Worm (Caenorhabditis elegans) whole organism, L4 larva: ENCODE results near the gene Y58A7A.2.
A peak's percentile ranks its signal among the peaks of the same experiment; 100 is the strongest.

Experiments used
- F44E2.7 ChIP-seq: fragments of 200-800 bp; sonication (Bioruptor generic); IDR thresholded peaks from 2 replicates; pipeline ENCODE4 v2.1.2; 2022; ENCODE audit warnings: missing genetic modification characterization, missing compliant biosample characterization
- F49E8.2 ChIP-seq: sonication (generic microtip); optimal IDR thresholded peaks from 2 replicates; lab custom pipeline; 2016; ENCODE audit warnings: missing compliant biosample characterization, mild to moderate bottlenecking, missing genetic modification characterization, borderline replicate concordance
- T20F7.1 ChIP-seq: fragments of 200-800 bp; sonication (Bioruptor generic); optimal IDR thresholded peaks from 2 replicates; lab custom pipeline; 2018; ENCODE audit warnings: mild to moderate bottlenecking, missing genetic modification characterization, missing compliant biosample characterization
- Y105C5A.15 ChIP-seq: fragments of 200-800 bp; sonication (Bioruptor generic); IDR thresholded peaks from 2 replicates; pipeline ENCODE4 v1.3.6; 2022; ENCODE audit warnings: missing genetic modification characterization, missing compliant biosample characterization
- aha-1 ChIP-seq: fragments of 150-350 bp; peaks from one replicate; lab custom pipeline; 2014; ENCODE audit warnings: missing biosample characterization, missing genetic modification characterization
- ceh-20 ChIP-seq: fragments of 200-800 bp; sonication (Bioruptor generic); IDR thresholded peaks from 2 replicates; pipeline ENCODE4 v1.3.6; 2022; ENCODE audit warnings: missing genetic modification reagents, missing genetic modification characterization, missing compliant biosample characterization
- ceh-28 ChIP-seq: fragments of 150-350 bp; optimal IDR thresholded peaks from 2 replicates; lab custom pipeline; 2014; ENCODE audit warnings: missing biosample characterization, missing genetic modification reagents, missing genetic modification characterization
- ceh-32 ChIP-seq: sonication (generic microtip); optimal IDR thresholded peaks from 2 replicates; lab custom pipeline; 2016; ENCODE audit warnings: mild to moderate bottlenecking, missing genetic modification characterization, missing compliant biosample characterization; ENCODE audit not compliant: poor library complexity
- ceh-44 ChIP-seq: fragments of 200-800 bp; sonication (Bioruptor generic); IDR thresholded peaks from 2 replicates; pipeline ENCODE4 v1.3.6; 2022; ENCODE audit warnings: missing genetic modification reagents, missing genetic modification characterization, missing compliant biosample characterization
- ceh-62 ChIP-seq: sonication (generic microtip); optimal IDR thresholded peaks from 2 replicates; lab custom pipeline; 2017; ENCODE audit warnings: missing biosample characterization, missing genetic modification characterization
- ctbp-1 ChIP-seq: fragments of 200-800 bp; sonication (Bioruptor generic); IDR thresholded peaks from 2 replicates; pipeline ENCODE4 v1.3.6; 2022; ENCODE audit warnings: missing genetic modification reagents, missing genetic modification characterization, missing compliant biosample characterization
- daf-12 ChIP-seq: fragments of 150-350 bp; optimal IDR thresholded peaks from 2 replicates; lab custom pipeline; 2014; ENCODE audit warnings: missing biosample characterization, missing genetic modification reagents, missing genetic modification characterization
- daf-16 ChIP-seq, 3 experiments: sonication (generic microtip); optimal IDR thresholded peaks; 2 replicates each; lab custom pipeline; 2016 to 2017; ENCODE audit warnings: missing genetic modification characterization in 3 of 3, missing genetic modification reagents in 3 of 3, mild to moderate bottlenecking in 2 of 3, missing compliant biosample characterization in 2 of 3, missing biosample characterization in 1 of 3, moderate library complexity in 1 of 3
- dmd-6 ChIP-seq: fragments of 200-800 bp; sonication (Bioruptor generic); IDR thresholded peaks from 2 replicates; pipeline ENCODE4 v1.3.6; 2022; ENCODE audit warnings: missing genetic modification reagents, missing genetic modification characterization, missing compliant biosample characterization
- dmd-8 ChIP-seq: fragments of 200-800 bp; sonication (Bioruptor generic); IDR thresholded peaks from 2 replicates; pipeline ENCODE4 v1.3.6; 2022; ENCODE audit warnings: missing genetic modification characterization, missing compliant biosample characterization
- dmd-9 ChIP-seq: fragments of 200-800 bp; sonication (Bioruptor generic); IDR thresholded peaks from 2 replicates; pipeline ENCODE4 v1.3.6; 2022; ENCODE audit warnings: missing genetic modification reagents, missing genetic modification characterization, missing compliant biosample characterization
- dve-1 ChIP-seq: sonication (generic microtip); optimal IDR thresholded peaks from 2 replicates; lab custom pipeline; 2017; ENCODE audit warnings: antibody characterized with exemption, mild to moderate bottlenecking, missing genetic modification characterization, missing compliant biosample characterization; ENCODE audit not compliant: insufficient read depth
- hif-1 ChIP-seq, 2 experiments: sonication (generic microtip); optimal IDR thresholded peaks; 2 replicates each; lab custom pipeline; 2016 to 2017; ENCODE audit warnings: missing compliant biosample characterization in 2 of 2, missing genetic modification characterization in 2 of 2, missing genetic modification reagents in 2 of 2, missing genotype in 2 of 2, mild to moderate bottlenecking in 1 of 2
- hlh-11 ChIP-seq: fragments of 200-800 bp; sonication (Bioruptor generic); optimal IDR thresholded peaks from 2 replicates; lab custom pipeline; 2018; ENCODE audit warnings: mild to moderate bottlenecking, missing genetic modification characterization, missing compliant biosample characterization
- hlh-30 ChIP-seq: sonication (generic microtip); optimal IDR thresholded peaks from 2 replicates; lab custom pipeline; 2017; ENCODE audit warnings: antibody characterized with exemption, mild to moderate bottlenecking, missing genetic modification characterization, missing compliant biosample characterization; ENCODE audit not compliant: insufficient read depth
- hmg-1.1 ChIP-seq: fragments of 200-800 bp; sonication (Bioruptor generic); IDR thresholded peaks from 2 replicates; pipeline ENCODE4 v1.3.6; 2022; ENCODE audit warnings: missing genetic modification reagents, missing genetic modification characterization, missing compliant biosample characterization
- lim-7 ChIP-seq: fragments of 200-800 bp; sonication (Bioruptor generic); IDR thresholded peaks from 2 replicates; pipeline ENCODE4 v1.3.6; 2022; ENCODE audit warnings: missing genetic modification characterization, missing compliant biosample characterization
- lin-1 ChIP-seq: fragments of 200-800 bp; sonication (Bioruptor generic); IDR thresholded peaks from 2 replicates; pipeline ENCODE4 v1.3.6; 2022; ENCODE audit warnings: missing genetic modification reagents, missing genetic modification characterization, missing compliant biosample characterization
- lsy-2 ChIP-seq, 2 experiments: fragments of 150-350 bp in 1 of 2; sonication (generic microtip) in 1 of 2; optimal IDR thresholded peaks; 2 replicates each; lab custom pipeline; 2014 to 2017; ENCODE audit warnings: missing biosample characterization in 2 of 2, missing genetic modification characterization in 2 of 2
- madf-9 ChIP-seq: fragments of 200-800 bp; sonication (Bioruptor generic); conservative IDR thresholded peaks from 2 replicates; pipeline ENCODE4 v1.3.6; 2022; ENCODE audit warnings: missing genetic modification reagents, missing genetic modification characterization, missing compliant biosample characterization
- mdl-1 ChIP-seq, 2 experiments: fragments of 150-350 bp in 1 of 2; sonication (generic microtip) in 1 of 2; optimal IDR thresholded peaks; 2 replicates each; lab custom pipeline; 2014 to 2017; ENCODE audit warnings: missing biosample characterization in 2 of 2, missing genetic modification characterization in 2 of 2
- mep-1 ChIP-seq: fragments of 150-350 bp; sonication (generic microtip); optimal IDR thresholded peaks from 3 replicates; lab custom pipeline; 2014; ENCODE audit warnings: missing biosample characterization, missing genetic modification characterization
- mxl-3 ChIP-seq: fragments of 200-800 bp; sonication (Bioruptor generic); optimal IDR thresholded peaks from 2 replicates; lab custom pipeline; 2018; ENCODE audit warnings: mild to moderate bottlenecking, missing genetic modification characterization, missing compliant biosample characterization
- nhr-10 ChIP-seq: fragments of 150-350 bp; optimal IDR thresholded peaks from 2 replicates; lab custom pipeline; 2014; ENCODE audit warnings: missing biosample characterization, missing genetic modification characterization
- nhr-102 ChIP-seq: sonication (generic microtip); optimal IDR thresholded peaks from 2 replicates; lab custom pipeline; 2016; ENCODE audit warnings: mild to moderate bottlenecking, missing genetic modification characterization, moderate library complexity, missing compliant biosample characterization
- nhr-11 ChIP-seq: fragments of 150-350 bp; optimal IDR thresholded peaks from 2 replicates; lab custom pipeline; 2014; ENCODE audit warnings: missing biosample characterization, missing genetic modification characterization
- nhr-25 ChIP-seq: sonication (generic microtip); optimal IDR thresholded peaks from 2 replicates; lab custom pipeline; 2017; ENCODE audit warnings: missing genetic modification characterization, mild to moderate bottlenecking, missing compliant biosample characterization, antibody characterized with exemption, moderate library complexity, borderline replicate concordance; ENCODE audit not compliant: insufficient read depth
- nhr-28 ChIP-seq: fragments of 150-350 bp; optimal IDR thresholded peaks from 2 replicates; lab custom pipeline; 2014; ENCODE audit warnings: missing biosample characterization, missing genetic modification characterization
- nhr-41 ChIP-seq: fragments of 200-800 bp; sonication (Bioruptor generic); IDR thresholded peaks from 2 replicates; pipeline ENCODE4 v1.3.6; 2022; ENCODE audit warnings: missing genetic modification reagents, missing genetic modification characterization, missing compliant biosample characterization
- nhr-48 ChIP-seq: sonication (generic microtip); optimal IDR thresholded peaks from 2 replicates; lab custom pipeline; 2016; ENCODE audit warnings: mild to moderate bottlenecking, missing genetic modification characterization, missing compliant biosample characterization
- nhr-6 ChIP-seq: fragments of 150-350 bp; optimal IDR thresholded peaks from 2 replicates; lab custom pipeline; 2014; ENCODE audit warnings: missing biosample characterization, missing genetic modification characterization
- nhr-76 ChIP-seq: fragments of 150-350 bp; optimal IDR thresholded peaks from 2 replicates; lab custom pipeline; 2014; ENCODE audit warnings: missing biosample characterization, missing genetic modification characterization
- nhr-77 ChIP-seq: fragments of 150-350 bp; optimal IDR thresholded peaks from 2 replicates; lab custom pipeline; 2014; ENCODE audit warnings: missing biosample characterization, missing genetic modification characterization
- pqm-1 ChIP-seq: sonication (generic microtip); optimal IDR thresholded peaks from 2 replicates; lab custom pipeline; 2017; ENCODE audit warnings: missing biosample characterization, missing genetic modification characterization
- sdz-12 ChIP-seq: fragments of 200-800 bp; sonication (Bioruptor generic); optimal IDR thresholded peaks from 2 replicates; lab custom pipeline; 2018; ENCODE audit warnings: mild to moderate bottlenecking, missing genetic modification characterization, missing compliant biosample characterization
- spr-3 ChIP-seq: fragments of 200-800 bp; sonication (Bioruptor generic); optimal IDR thresholded peaks from 2 replicates; lab custom pipeline; 2018; ENCODE audit warnings: mild to moderate bottlenecking, missing genetic modification characterization, missing compliant biosample characterization
- unc-39 ChIP-seq: sonication (generic microtip); optimal IDR thresholded peaks from 2 replicates; lab custom pipeline; 2017; ENCODE audit warnings: missing biosample characterization, missing genetic modification characterization
- unc-62 ChIP-seq, 3 experiments: fragments of 150-350 bp in 1 of 3; sonication (generic microtip); optimal IDR thresholded peaks in 2 of 3; peaks in 1 of 3; 1 replicate in 1 of 3; 2 replicates in 2 of 3; lab custom pipeline; 2014 to 2017; ENCODE audit warnings: missing biosample characterization in 3 of 3, missing genetic modification characterization in 3 of 3, missing genetic modification reagents in 3 of 3, missing genotype in 1 of 3
- zip-11 ChIP-seq: fragments of 200-800 bp; sonication (Bioruptor generic); IDR thresholded peaks from 2 replicates; pipeline ENCODE4 v1.3.6; 2022; ENCODE audit warnings: missing genetic modification characterization, missing compliant biosample characterization
- zip-2 ChIP-seq: fragments of 150-350 bp; optimal IDR thresholded peaks from 2 replicates; lab custom pipeline; 2014; ENCODE audit warnings: missing biosample characterization, missing genetic modification characterization

Gene Y58A7A.2

DNA sequence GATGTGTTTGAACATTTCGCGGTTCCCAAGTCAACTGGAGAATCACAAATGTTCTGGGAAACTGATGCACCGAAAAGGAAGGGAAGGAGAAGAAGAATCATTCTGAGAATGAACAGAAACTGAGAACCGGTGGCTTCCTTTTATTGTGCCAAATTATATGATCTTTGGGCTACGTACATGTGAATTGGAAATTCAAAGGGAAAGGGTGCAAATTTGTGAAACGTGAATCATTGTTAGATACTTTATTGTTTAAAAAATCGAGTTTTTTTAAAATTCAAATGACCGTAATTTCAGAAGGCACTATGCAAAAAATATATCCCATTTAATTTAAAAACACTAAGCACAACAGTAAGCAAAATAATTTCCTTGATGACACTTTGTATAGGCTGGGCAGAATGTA lies 36.9 kb downstream of the Y58A7A.2 start, which contains the start of gene K11D12.6:
K11D12.6 (minus strand) TSS at position 101 of the 400 bp plus-strand sequence.
- no peak for TF ChIP-seq unc-39 (tag; lab: Kevin White, UChicago)
- TF ChIP-seq nhr-25: no peak
- TF ChIP-seq nhr-6 (tag; lab: Kevin White, UChicago): no peak

DNA sequence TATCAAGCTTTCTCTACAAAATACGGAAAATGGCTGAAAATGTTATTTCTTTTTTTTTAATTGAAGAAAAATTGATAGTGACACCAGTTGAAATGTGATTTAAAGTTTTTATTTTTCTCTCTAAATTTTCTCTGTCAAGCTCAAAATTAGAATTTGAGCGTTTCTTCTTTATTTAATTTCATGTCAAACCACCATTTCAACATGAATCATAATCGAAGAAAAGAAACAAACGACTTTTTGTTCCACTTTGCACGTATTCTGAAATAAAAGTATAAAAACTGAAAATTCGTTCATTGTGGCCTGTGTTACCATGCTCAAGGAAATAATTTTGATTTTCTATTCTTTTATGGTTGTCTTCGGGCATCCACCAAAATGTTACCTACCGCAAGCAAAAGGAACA lies 38.9 kb downstream of the Y58A7A.2 start, which contains the start of gene K11D12.13:
K11D12.13 (plus strand) TSS at position 301 of the 400 bp plus-strand sequence.
- TF ChIP-seq nhr-10 (no peak), dmd-8 (GFP tag; lab: Robert Waterston, UW) (no peak), ceh-20 (GFP tag; lab: Robert Waterston, UW) (no peak), hif-1 (tag; optimal IDR thresholded peaks at IDR 0.05; lab: Kevin White, UChicago) (peak in 1 of 2 experiments; percentile 6), hmg-1.1 (no peak), Y105C5A.15 (GFP tag; lab: Robert Waterston, UW) (no peak), F44E2.7 (GFP tag; lab: Robert Waterston, UW) (no peak), lim-7 (GFP tag; lab: Robert Waterston, UW) (no peak)

DNA sequence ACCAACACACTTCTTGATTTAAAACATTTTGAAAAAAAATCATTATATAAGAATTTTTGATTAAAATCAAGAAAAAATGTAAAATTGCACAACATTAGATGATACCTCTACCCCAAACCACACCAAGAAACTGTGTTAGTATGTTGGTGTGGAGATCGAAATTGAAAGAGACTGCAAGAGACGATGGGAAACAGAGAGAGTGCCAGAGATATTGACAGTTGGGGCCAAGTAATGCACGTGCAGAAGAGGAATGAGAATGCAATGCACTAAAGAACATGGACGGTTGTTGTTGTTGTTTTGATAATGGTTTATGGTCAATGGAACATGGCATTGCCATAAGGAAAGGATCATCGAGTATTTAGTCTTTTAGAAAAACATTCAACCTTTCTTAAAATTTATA lies 39.8 kb downstream of the Y58A7A.2 start:
- TF ChIP-seq hif-1 (tag; optimal IDR thresholded peaks at IDR 0.05; lab: Kevin White, UChicago): peak in 1 of 2 experiments; percentile 43
- no peak for TF ChIP-seq ceh-44 (GFP tag; lab: Robert Waterston, UW)
- TF ChIP-seq mxl-3 (GFP tag; lab: Kevin White, UChicago): peak; percentile 2
- TF ChIP-seq pqm-1 (tag; lab: Kevin White, UChicago): no peak
- TF ChIP-seq zip-2 (tag; lab: Kevin White, UChicago): peak; percentile 26
- TF ChIP-seq mdl-1 (tag; optimal IDR thresholded peaks at IDR 0.05; lab: Kevin White, UChicago): peak; percentile 78 to 86
- no peak for TF ChIP-seq ceh-62 (tag; lab: Kevin White, UChicago)
- peak; percentile 42 for TF ChIP-seq nhr-102
- TF ChIP-seq nhr-28 (tag; lab: Kevin White, UChicago): peak; percentile 21
- TF ChIP-seq hlh-30 (tag; lab: Kevin White, UChicago): peak; percentile 60
- TF ChIP-seq lin-1 (GFP tag; lab: Robert Waterston, UW): 0 out of 2 replicates have a peak, but pooled peaks have one; percentile 9
- peak in 1 of 2 experiments; percentile 89 for TF ChIP-seq unc-62 (GFP tag; optimal IDR thresholded peaks at IDR 0.05 in 1 of 2; lab: Kevin White, UChicago)
- no peak for TF ChIP-seq unc-62 (tag; optimal IDR thresholded peaks at IDR 0.05; lab: Kevin White, UChicago)
- TF ChIP-seq daf-12 (tag; lab: Kevin White, UChicago): no peak
- TF ChIP-seq hlh-11 (tag; lab: Kevin White, UChicago): peak; percentile 65
- peak; percentile 45 for TF ChIP-seq nhr-11
- TF ChIP-seq dmd-6 (GFP tag; lab: Robert Waterston, UW): peak; percentile 56
- peak; percentile 34 for TF ChIP-seq dve-1 (tag; lab: Kevin White, UChicago)
- TF ChIP-seq nhr-76: no peak
- peak; percentile 17 for TF ChIP-seq T20F7.1 (GFP tag; lab: Kevin White, UChicago)
- TF ChIP-seq aha-1 (tag; lab: Kevin White, UChicago): peak; percentile 39
- TF ChIP-seq daf-16 (GFP tag; optimal IDR thresholded peaks at IDR 0.05; lab: Kevin White, UChicago): no peak
- TF ChIP-seq daf-16 (tag; optimal IDR thresholded peaks at IDR 0.05; lab: Kevin White, UChicago): peak; percentile 84
- TF ChIP-seq nhr-48: peak; percentile 14

DNA sequence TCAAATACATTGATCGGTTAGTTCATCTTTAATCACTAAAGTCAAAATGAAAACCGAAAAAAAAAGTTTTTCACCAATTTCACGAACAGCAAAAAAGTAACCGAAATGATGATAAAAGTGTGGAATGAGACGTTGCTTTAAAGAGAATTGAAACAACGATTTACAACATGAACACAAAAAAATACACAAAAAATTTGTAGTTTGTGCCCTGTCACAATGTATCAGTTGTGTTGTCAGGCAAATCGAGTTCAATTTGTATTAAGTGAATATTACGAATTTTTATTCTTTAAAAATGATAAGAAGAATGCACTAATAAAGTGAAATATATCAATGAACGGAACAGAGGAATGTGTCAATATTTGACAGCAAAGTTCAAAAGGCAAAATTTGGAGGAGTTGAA lies 40.2 kb downstream of the Y58A7A.2 start:
- no peak for TF ChIP-seq mep-1 (tag; lab: Kevin White, UChicago)
- no peak for TF ChIP-seq F49E8.2 (tag; lab: Kevin White, UChicago)
- TF ChIP-seq spr-3 (GFP tag; lab: Kevin White, UChicago): no peak
- TF ChIP-seq unc-39 (tag; lab: Kevin White, UChicago): no peak
- TF ChIP-seq nhr-41 (GFP tag; lab: Robert Waterston, UW): no peak
- no peak for TF ChIP-seq ceh-28
- no peak for TF ChIP-seq dmd-9 (GFP tag; lab: Robert Waterston, UW)
- no peak for TF ChIP-seq ctbp-1 (GFP tag; lab: Robert Waterston, UW)
- no peak for TF ChIP-seq nhr-77 (tag; lab: Kevin White, UChicago)
- TF ChIP-seq dve-1 (tag; lab: Kevin White, UChicago): no peak
- TF ChIP-seq sdz-12: no peak
- TF ChIP-seq nhr-28 (tag; lab: Kevin White, UChicago): peak; percentile 93
- no peak for TF ChIP-seq hlh-11 (tag; lab: Kevin White, UChicago)
- no peak for TF ChIP-seq madf-9 (GFP tag; lab: Robert Waterston, UW)
- no peak for TF ChIP-seq lsy-2 (tag; optimal IDR thresholded peaks at IDR 0.05; lab: Kevin White, UChicago)
- no peak for TF ChIP-seq ceh-32 (tag; lab: Kevin White, UChicago)
- TF ChIP-seq zip-11 (GFP tag; lab: Robert Waterston, UW): no peak
- TF ChIP-seq dmd-6 (GFP tag; lab: Robert Waterston, UW): peak; percentile 12; the same call in 1 of the 2 replicates
